Worm (Caenorhabditis elegans) whole organism, dauer: ENCODE measurements around the gene B0310.1.

Experiments used
- unc-62 ChIP-seq: sonication (generic microtip); optimal IDR thresholded peaks from 2 replicates; lab custom pipeline; 2017; ENCODE audit warnings: missing biosample characterization, missing genetic modification reagents, missing genetic modification characterization

B0310.1 gene

ce11 chrX:492919-493318 is at the start of gene B0310.1:
TSS of gene B0310.1 (plus strand) at chrX:493228.
- no peak for TF ChIP-seq unc-62 (GFP tag; lab: Kevin White, UChicago)

- TF ChIP-seq unc-62 (GFP tag; lab: Kevin White, UChicago): no peak
Measured at ce11 chrX:449820-450219, 43.2 kb upstream of the B0310.1 start, which contains the start of gene F52D1.2. TSS of gene F52D1.2 (minus strand) at chrX:450212.

- TF ChIP-seq unc-62 (GFP tag; lab: Kevin White, UChicago): no peak
Measured at ce11 chrX:457139-457802, 35.8 kb upstream of the B0310.1 start, which contains the start of gene abu-12. TSS of gene abu-12 (minus strand) at chrX:457610.

ce11 chrX:459316-459715 is 33.7 kb upstream of the B0310.1 start:
- TF ChIP-seq unc-62 (GFP tag; lab: Kevin White, UChicago): no peak

- TF ChIP-seq unc-62 (GFP tag; lab: Kevin White, UChicago): no peak
Measured at ce11 chrX:460351-460750, 32.7 kb upstream of the B0310.1 start, which contains the start of gene aagr-4. TSS of gene aagr-4 (plus strand) at chrX:460651.

ce11 chrX:461623-462022 is 31.4 kb upstream of the B0310.1 start:
- TF ChIP-seq unc-62 (GFP tag; lab: Kevin White, UChicago): no peak

- TF ChIP-seq unc-62 (GFP tag; lab: Kevin White, UChicago): no peak
Measured at ce11 chrX:467338-467823, 25.6 kb upstream of the B0310.1 start.

- TF ChIP-seq unc-62 (GFP tag; lab: Kevin White, UChicago): no peak
Measured at ce11 chrX:476261-476660, 16.8 kb upstream of the B0310.1 start, which contains the start of gene F38G1.3. TSS of gene F38G1.3 (plus strand) at chrX:476561.

- no peak for TF ChIP-seq unc-62 (GFP tag; lab: Kevin White, UChicago)
Measured at ce11 chrX:481150-481549, 11.9 kb upstream of the B0310.1 start, which contains the start of gene che-2. TSS of gene che-2 (plus strand) at chrX:481450.

- TF ChIP-seq unc-62 (GFP tag; lab: Kevin White, UChicago): no peak
Measured at ce11 chrX:487669-488068, 5.4 kb upstream of the B0310.1 start.

- TF ChIP-seq unc-62 (GFP tag; lab: Kevin White, UChicago): no peak
Measured at ce11 chrX:489635-490105, 3.4 kb upstream of the B0310.1 start, which contains the start of gene egl-17. TSS of gene egl-17 (plus strand) at chrX:489685.

ce11 chrX:496795-497194 is 3.8 kb downstream of the B0310.1 start:
- TF ChIP-seq unc-62 (GFP tag; lab: Kevin White, UChicago): no peak

ce11 chrX:498640-499039 is 5.6 kb downstream of the B0310.1 start:
- TF ChIP-seq unc-62 (GFP tag; lab: Kevin White, UChicago): no peak

- no peak for TF ChIP-seq unc-62 (GFP tag; lab: Kevin White, UChicago)
Measured at ce11 chrX:504046-504843, 11.2 kb downstream of the B0310.1 start.

- TF ChIP-seq unc-62 (GFP tag; lab: Kevin White, UChicago): no peak
Measured at ce11 chrX:505014-505413, 12.0 kb downstream of the B0310.1 start.

- TF ChIP-seq unc-62 (GFP tag; lab: Kevin White, UChicago): no peak
Measured at ce11 chrX:506848-507247, 13.8 kb downstream of the B0310.1 start, which contains the start of gene B0310.2. TSS of gene B0310.2 (minus strand) at chrX:506948.
